Worm (Caenorhabditis elegans) whole organism, early embryonic: ENCODE results near the gene kgb-2.

Source experiments
- B0310.2 ChIP-seq: sonication (generic microtip); optimal IDR thresholded peaks from 2 replicates; lab custom pipeline; 2016; ENCODE audit warnings: mild to moderate bottlenecking, missing genetic modification characterization, missing compliant biosample characterization
- aly-1 ChIP-seq: sonication (generic microtip); optimal IDR thresholded peaks from 2 replicates; lab custom pipeline; 2016; ENCODE audit warnings: missing genetic modification characterization, missing compliant biosample characterization
- ama-1 ChIP-seq: fragments of 150-350 bp; optimal IDR thresholded peaks from 2 replicates; lab custom pipeline; 2014
- flt-1 ChIP-seq: fragments of 200-800 bp; sonication (Bioruptor generic); IDR thresholded peaks from 2 replicates; pipeline ENCODE4 v1.3.6; 2022; ENCODE audit warnings: missing genetic modification characterization, missing compliant biosample characterization
- scrt-1 ChIP-seq: fragments of 200-800 bp; sonication (Bioruptor generic); IDR thresholded peaks from 2 replicates; pipeline ENCODE4 v1.3.6; 2022; ENCODE audit warnings: missing genetic modification characterization, missing compliant biosample characterization
- tbx-37 ChIP-seq: fragments of 200-800 bp; sonication (Bioruptor generic); conservative IDR thresholded peaks from 2 replicates; pipeline ENCODE4 v1.3.6; 2022; ENCODE audit warnings: missing genetic modification reagents, missing genetic modification characterization, missing compliant biosample characterization

DNA sequence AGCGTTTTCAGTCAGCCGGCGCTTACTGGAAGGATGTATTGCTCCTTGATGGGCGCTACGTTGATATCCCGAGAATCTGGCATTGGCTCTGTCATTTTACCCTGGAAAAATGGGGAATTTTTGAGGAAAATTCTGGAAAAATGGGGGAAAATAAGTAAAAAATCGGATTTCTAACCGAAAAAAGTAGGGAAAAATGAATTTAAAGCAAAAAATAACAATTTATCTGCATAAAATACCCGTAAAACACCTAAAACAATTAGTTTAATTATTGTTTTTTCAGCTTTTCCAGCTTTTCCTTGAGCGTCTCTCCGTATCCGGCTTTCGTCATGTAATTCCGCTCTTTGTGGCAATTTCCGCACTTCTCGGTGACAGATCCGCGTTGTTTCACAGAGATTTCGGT, 8.1 kb upstream of the kgb-2 start, which contains the start of gene Y37E11B.5:
- TF ChIP-seq B0310.2 (no peak), ama-1 (no peak), flt-1 (GFP tag; lab: Robert Waterston, UW) (no peak), tbx-37 (no peak), aly-1 (tag; lab: Kevin White, UChicago) (no peak), scrt-1 (GFP tag; lab: Robert Waterston, UW) (no peak)
